Worm (Caenorhabditis elegans) whole organism, young adult: ENCODE data around the gene srx-46.
A peak's percentile ranks its signal among the peaks of the same experiment; 100 is the strongest.

Source experiments
- B0019.2 ChIP-seq: fragments of 200-800 bp; sonication (Bioruptor generic); conservative IDR thresholded peaks from 2 replicates; pipeline ENCODE4 v1.3.6; 2022; ENCODE audit warnings: missing genetic modification reagents, missing genetic modification characterization, missing compliant biosample characterization
- C17E4.6 ChIP-seq: fragments of 200-800 bp; sonication (Bioruptor generic); IDR thresholded peaks from 2 replicates; pipeline ENCODE4 v1.3.6; 2022; ENCODE audit warnings: missing genetic modification reagents, missing genetic modification characterization, missing compliant biosample characterization
- F39B2.1 ChIP-seq: fragments of 200-800 bp; sonication (Bioruptor generic); IDR thresholded peaks from 2 replicates; pipeline ENCODE4 v1.3.6; 2022; ENCODE audit warnings: missing genetic modification reagents, missing genetic modification characterization, missing compliant biosample characterization
- K11D2.4 ChIP-seq: fragments of 200-800 bp; sonication (Bioruptor generic); IDR thresholded peaks from 2 replicates; pipeline ENCODE4 v1.3.6; 2022; ENCODE audit warnings: missing genetic modification reagents, missing genetic modification characterization, missing compliant biosample characterization
- K12H6.12 ChIP-seq: fragments of 200-800 bp; sonication (Bioruptor generic); optimal IDR thresholded peaks from 2 replicates; lab custom pipeline; 2018; ENCODE audit warnings: mild to moderate bottlenecking, missing genetic modification characterization, missing compliant biosample characterization
- T07F8.4 ChIP-seq: sonication (generic microtip); optimal IDR thresholded peaks from 2 replicates; lab custom pipeline; 2016; ENCODE audit warnings: mild to moderate bottlenecking, missing genetic modification characterization, moderate library complexity, missing compliant biosample characterization
- T26A5.8 ChIP-seq: sonication (generic microtip); optimal IDR thresholded peaks from 2 replicates; lab custom pipeline; 2016; ENCODE audit warnings: missing genetic modification characterization, missing compliant biosample characterization
- Y53G8AR.9 ChIP-seq: fragments of 200-800 bp; sonication (Bioruptor generic); conservative IDR thresholded peaks from 2 replicates; pipeline ENCODE4 v1.3.6; 2022; ENCODE audit warnings: missing genetic modification reagents, missing genetic modification characterization, missing compliant biosample characterization
- Y67H2A.10 ChIP-seq: fragments of 200-800 bp; sonication (Bioruptor generic); conservative IDR thresholded peaks from 2 replicates; pipeline ENCODE4 v1.3.6; 2022; ENCODE audit warnings: missing genetic modification reagents, missing genetic modification characterization, missing compliant biosample characterization
- ama-1 ChIP-seq, 3 experiments: fragments of 150-350 bp in 1 of 3; sonication (generic microtip) in 2 of 3; optimal IDR thresholded peaks; 2 replicates each; lab custom pipeline; 2014 to 2018; ENCODE audit warnings: missing biosample characterization in 2 of 3, missing genetic modification characterization in 2 of 3, missing genetic modification reagents in 2 of 3
- aptf-2 ChIP-seq: fragments of 200-800 bp; sonication (Bioruptor generic); conservative IDR thresholded peaks from 2 replicates; pipeline ENCODE4 v1.3.6; 2022; ENCODE audit warnings: missing genetic modification reagents, missing genetic modification characterization, missing compliant biosample characterization
- aptf-3 ChIP-seq: fragments of 200-800 bp; sonication (Bioruptor generic); IDR thresholded peaks from 2 replicates; pipeline ENCODE4 v1.3.6; 2022; ENCODE audit warnings: missing genetic modification characterization, missing compliant biosample characterization
- bed-2 ChIP-seq: fragments of 200-800 bp; sonication (Bioruptor generic); IDR thresholded peaks from 2 replicates; pipeline ENCODE4 v1.3.6; 2022; ENCODE audit warnings: missing genetic modification reagents, missing genetic modification characterization, missing compliant biosample characterization
- cebp-1 ChIP-seq, 2 experiments: fragments of 200-800 bp in 1 of 2; sonication (Bioruptor generic) in 1 of 2; sonication (generic microtip) in 1 of 2; IDR thresholded peaks in 1 of 2; optimal IDR thresholded peaks in 1 of 2; 2 replicates each; pipeline versions ENCODE4 v1.3.6 to Lab custom; 2017 to 2022; ENCODE audit warnings: missing compliant biosample characterization in 2 of 2, missing genetic modification characterization in 2 of 2, mild to moderate bottlenecking in 1 of 2, missing genetic modification reagents in 1 of 2, moderate library complexity in 1 of 2
- cebp-2 ChIP-seq: fragments of 200-800 bp; sonication (Bioruptor generic); IDR thresholded peaks from 2 replicates; pipeline ENCODE4 v1.3.6; 2022; ENCODE audit warnings: missing genetic modification characterization, missing compliant biosample characterization
- ceh-40 ChIP-seq: fragments of 200-800 bp; sonication (Bioruptor generic); IDR thresholded peaks from 2 replicates; pipeline ENCODE4 v1.3.6; 2022; ENCODE audit warnings: missing genetic modification characterization, missing compliant biosample characterization
- ceh-79 ChIP-seq: sonication (generic microtip); optimal IDR thresholded peaks from 2 replicates; lab custom pipeline; 2017; ENCODE audit warnings: mild to moderate bottlenecking, missing genetic modification characterization, missing compliant biosample characterization
- ceh-91 ChIP-seq: fragments of 200-800 bp; sonication (Bioruptor generic); IDR thresholded peaks from 2 replicates; pipeline ENCODE4 v1.3.6; 2022; ENCODE audit warnings: missing genetic modification reagents, missing genetic modification characterization, missing compliant biosample characterization
- dpff-1 ChIP-seq: sonication (generic microtip); optimal IDR thresholded peaks from 2 replicates; lab custom pipeline; 2017; ENCODE audit warnings: mild to moderate bottlenecking, missing genetic modification characterization, missing compliant biosample characterization
- egl-18 ChIP-seq: fragments of 200-800 bp; sonication (Bioruptor generic); IDR thresholded peaks from 2 replicates; pipeline ENCODE4 v1.3.6; 2022; ENCODE audit warnings: missing genetic modification reagents, missing genetic modification characterization, missing compliant biosample characterization
- egl-44 ChIP-seq: fragments of 200-800 bp; sonication (Bioruptor generic); IDR thresholded peaks from 2 replicates; pipeline ENCODE4 v1.3.6; 2022; ENCODE audit warnings: missing genetic modification reagents, missing genetic modification characterization, missing compliant biosample characterization
- egrh-3 ChIP-seq: fragments of 200-800 bp; sonication (Bioruptor generic); IDR thresholded peaks from 2 replicates; pipeline ENCODE4 v1.3.6; 2022; ENCODE audit warnings: missing genetic modification reagents, missing genetic modification characterization, missing compliant biosample characterization
- fkh-3 ChIP-seq: sonication (generic microtip); optimal IDR thresholded peaks from 2 replicates; lab custom pipeline; 2016; ENCODE audit warnings: mild to moderate bottlenecking, missing genetic modification characterization, missing compliant biosample characterization
- hlh-26 ChIP-seq: fragments of 200-800 bp; sonication (Bioruptor generic); conservative IDR thresholded peaks from 2 replicates; pipeline ENCODE4 v1.3.6; 2022; ENCODE audit warnings: missing genetic modification reagents, missing genetic modification characterization, missing compliant biosample characterization
- lin-40 ChIP-seq: sonication (generic microtip); optimal IDR thresholded peaks from 2 replicates; lab custom pipeline; 2016; ENCODE audit warnings: missing genetic modification characterization, mild to moderate bottlenecking, missing compliant biosample characterization, missing genotype, missing genetic modification reagents
- lir-1 ChIP-seq: fragments of 200-800 bp; sonication (Bioruptor generic); conservative IDR thresholded peaks from 2 replicates; pipeline ENCODE4 v1.3.6; 2022; ENCODE audit warnings: missing genetic modification reagents, missing genetic modification characterization, missing compliant biosample characterization
- lsl-1 ChIP-seq: fragments of 200-800 bp; sonication (Bioruptor generic); optimal IDR thresholded peaks from 2 replicates; lab custom pipeline; 2018; ENCODE audit warnings: mild to moderate bottlenecking, missing genetic modification characterization, moderate library complexity, missing compliant biosample characterization
- lsy-27 ChIP-seq: sonication (generic microtip); optimal IDR thresholded peaks from 2 replicates; lab custom pipeline; 2017; ENCODE audit warnings: missing genetic modification characterization, mild to moderate bottlenecking, missing compliant biosample characterization, antibody characterized with exemption, missing genotype, borderline replicate concordance; ENCODE audit not compliant: insufficient read depth
- madf-6 ChIP-seq: fragments of 200-800 bp; sonication (Bioruptor generic); IDR thresholded peaks from 2 replicates; pipeline ENCODE4 v1.3.6; 2022; ENCODE audit warnings: missing genetic modification reagents, missing genetic modification characterization, missing compliant biosample characterization
- mcd-1 ChIP-seq: fragments of 200-800 bp; sonication (Bioruptor generic); IDR thresholded peaks from 2 replicates; pipeline ENCODE4 v1.3.6; 2022; ENCODE audit warnings: missing genetic modification reagents, missing genetic modification characterization, missing compliant biosample characterization
- mxl-1 ChIP-seq: sonication (generic microtip); optimal IDR thresholded peaks from 2 replicates; lab custom pipeline; 2016; ENCODE audit warnings: missing genetic modification characterization, missing compliant biosample characterization
- nfya-2 ChIP-seq: fragments of 200-800 bp; sonication (Bioruptor generic); IDR thresholded peaks from 2 replicates; pipeline ENCODE4 v1.3.6; 2022; ENCODE audit warnings: missing genetic modification reagents, missing genetic modification characterization, missing compliant biosample characterization
- nhr-179 ChIP-seq: sonication (generic microtip); optimal IDR thresholded peaks from 2 replicates; lab custom pipeline; 2016; ENCODE audit warnings: mild to moderate bottlenecking, missing genetic modification characterization, missing compliant biosample characterization
- pbrm-1 ChIP-seq: fragments of 200-800 bp; sonication (Bioruptor generic); IDR thresholded peaks from 2 replicates; pipeline ENCODE4 v1.3.6; 2022; ENCODE audit warnings: missing genetic modification reagents, missing genetic modification characterization, missing compliant biosample characterization
- pha-4 ChIP-seq: fragments of 150-350 bp; sonication (generic microtip); optimal IDR thresholded peaks from 2 replicates; lab custom pipeline; 2014; ENCODE audit warnings: missing biosample characterization, missing genetic modification reagents, missing genetic modification characterization
- repo-1 ChIP-seq: sonication (generic microtip); optimal IDR thresholded peaks from 2 replicates; lab custom pipeline; 2017; ENCODE audit warnings: mild to moderate bottlenecking, missing genetic modification characterization, missing compliant biosample characterization
- sdz-38 ChIP-seq: sonication (generic microtip); optimal IDR thresholded peaks from 2 replicates; lab custom pipeline; 2016; ENCODE audit warnings: missing genotype, missing genetic modification characterization, missing compliant biosample characterization
- sea-2 ChIP-seq: fragments of 200-800 bp; sonication (Bioruptor generic); IDR thresholded peaks from 2 replicates; pipeline ENCODE4 v1.3.6; 2022; ENCODE audit warnings: missing genetic modification characterization, missing compliant biosample characterization
- snpc-1.1 ChIP-seq: sonication (generic microtip); optimal IDR thresholded peaks from 2 replicates; lab custom pipeline; 2017; ENCODE audit warnings: missing genetic modification characterization, mild to moderate bottlenecking, missing compliant biosample characterization, antibody characterized with exemption, moderate library complexity, missing genotype, missing genetic modification reagents; ENCODE audit not compliant: insufficient read depth
- somi-1 ChIP-seq: fragments of 200-800 bp; sonication (Bioruptor generic); optimal IDR thresholded peaks from 2 replicates; lab custom pipeline; 2018; ENCODE audit warnings: mild to moderate bottlenecking, missing genetic modification characterization, missing compliant biosample characterization
- tlf-1 ChIP-seq: fragments of 200-800 bp; sonication (Bioruptor generic); optimal IDR thresholded peaks from 2 replicates; lab custom pipeline; 2018; ENCODE audit warnings: mild to moderate bottlenecking, missing genetic modification characterization, missing compliant biosample characterization
- zfh-2 ChIP-seq: fragments of 200-800 bp; sonication (Bioruptor generic); conservative IDR thresholded peaks from 2 replicates; pipeline ENCODE4 v1.3.6; 2022; ENCODE audit warnings: missing genetic modification reagents, missing genetic modification characterization, missing compliant biosample characterization
- ztf-22 ChIP-seq: fragments of 200-800 bp; sonication (Bioruptor generic); optimal IDR thresholded peaks from 2 replicates; lab custom pipeline; 2018; ENCODE audit warnings: mild to moderate bottlenecking, missing genetic modification characterization, moderate library complexity, missing compliant biosample characterization
- ztf-25 ChIP-seq: fragments of 200-800 bp; sonication (Bioruptor generic); IDR thresholded peaks from 2 replicates; pipeline ENCODE4 v1.3.6; 2022; ENCODE audit warnings: missing genetic modification reagents, missing genetic modification characterization, missing compliant biosample characterization
- ztf-26 ChIP-seq: sonication (generic microtip); optimal IDR thresholded peaks from 2 replicates; lab custom pipeline; 2017; ENCODE audit warnings: missing genetic modification characterization, missing compliant biosample characterization
- ztf-28 ChIP-seq: fragments of 200-800 bp; sonication (Bioruptor generic); IDR thresholded peaks from 2 replicates; pipeline ENCODE4 v1.3.6; 2022; ENCODE audit warnings: missing genetic modification reagents, missing genetic modification characterization, missing compliant biosample characterization
- ztf-3 ChIP-seq: fragments of 200-800 bp; sonication (Bioruptor generic); optimal IDR thresholded peaks from 2 replicates; lab custom pipeline; 2018; ENCODE audit warnings: mild to moderate bottlenecking, missing genetic modification characterization, missing compliant biosample characterization

Gene srx-46

DNA sequence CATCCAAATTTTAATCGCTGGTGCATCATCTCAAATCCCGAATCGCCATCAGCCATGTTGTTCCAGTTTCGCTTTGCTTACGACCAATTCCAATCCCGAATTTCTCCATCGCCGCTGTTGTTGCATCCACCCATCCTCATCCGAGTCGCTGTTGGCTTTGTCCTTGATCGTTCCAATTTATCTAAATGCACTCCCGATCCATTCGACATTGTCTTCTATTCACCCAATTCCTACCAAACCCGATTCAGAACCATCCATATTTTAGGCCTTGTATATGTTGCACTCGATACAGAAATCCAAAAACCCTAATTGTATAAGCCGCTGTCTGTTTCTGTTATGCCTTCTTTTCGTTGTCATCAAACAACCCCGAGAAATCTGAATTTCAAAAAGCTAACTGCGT is 12.7 kb upstream of the srx-46 start (continued):
- no peak for TF ChIP-seq nhr-179 (tag; lab: Kevin White, UChicago)
- no peak for TF ChIP-seq lin-40 (tag; lab: Kevin White, UChicago)
- peak; percentile 65; the same call in 1 of the 2 replicates for TF ChIP-seq sea-2
- TF ChIP-seq ztf-22, result no peak
- peak; percentile 32; the same call in 1 of the 2 replicates for TF ChIP-seq B0019.2 (GFP tag; lab: Robert Waterston, UW)
- no peak for TF ChIP-seq pha-4
- no peak for TF ChIP-seq somi-1 (GFP tag; lab: Kevin White, UChicago)
- peak; percentile 81 for TF ChIP-seq nfya-2 (GFP tag; lab: Robert Waterston, UW)
- no peak for TF ChIP-seq ztf-26 (tag; lab: Kevin White, UChicago)
- TF ChIP-seq lsy-27 (tag; lab: Kevin White, UChicago), result no peak
- TF ChIP-seq bed-2 (GFP tag; lab: Robert Waterston, UW), result no peak
- TF ChIP-seq K11D2.4 (GFP tag; lab: Robert Waterston, UW), result peak; percentile 87
- peak; percentile 54; the same call in 1 of the 2 replicates for TF ChIP-seq C17E4.6 (GFP tag; lab: Robert Waterston, UW)
- TF ChIP-seq hlh-26, result no peak
- TF ChIP-seq ceh-40 (GFP tag; lab: Robert Waterston, UW), result peak; percentile 75
- TF ChIP-seq madf-6, result peak; percentile 61
- TF ChIP-seq K12H6.12, result peak; percentile 8
- TF ChIP-seq snpc-1.1, result no peak
- TF ChIP-seq Y53G8AR.9 (GFP tag; lab: Robert Waterston, UW), result peak; percentile 96
- peak; percentile 23 for TF ChIP-seq mxl-1 (tag; lab: Kevin White, UChicago)
- no peak for TF ChIP-seq ama-1 (optimal IDR thresholded peaks at IDR 0.05; lab: Kevin White, UChicago)
- TF ChIP-seq ama-1 (GFP tag; optimal IDR thresholded peaks at IDR 0.05; lab: Kevin White, UChicago), result no peak
- peak; percentile 52 for TF ChIP-seq ceh-79
- peak; percentile 59; the same call in 1 of the 2 replicates for TF ChIP-seq ceh-91 (GFP tag; lab: Robert Waterston, UW)
- TF ChIP-seq zfh-2 (GFP tag; lab: Robert Waterston, UW), result 0 out of 2 replicates have a peak, but pooled peaks have one; percentile 4
- TF ChIP-seq egrh-3 (GFP tag; lab: Robert Waterston, UW), result no peak
- TF ChIP-seq mcd-1 (GFP tag; lab: Robert Waterston, UW), result peak; percentile 49; the same call in 1 of the 2 replicates
- no peak for TF ChIP-seq lir-1 (GFP tag; lab: Robert Waterston, UW)
- TF ChIP-seq pbrm-1, result peak; percentile 80
- peak; percentile 75 for TF ChIP-seq repo-1 (tag; lab: Kevin White, UChicago)
- TF ChIP-seq T07F8.4, result no peak
- TF ChIP-seq cebp-1 (GFP tag; IDR thresholded peaks at IDR 0.05; lab: Robert Waterston, UW), result peak; percentile 70
- peak; percentile 62 for TF ChIP-seq cebp-1 (tag; optimal IDR thresholded peaks at IDR 0.05; lab: Kevin White, UChicago)
- TF ChIP-seq tlf-1 (GFP tag; lab: Kevin White, UChicago), result peak; percentile 47
- no peak for TF ChIP-seq sdz-38 (tag; lab: Kevin White, UChicago)
- TF ChIP-seq fkh-3, result no peak
- TF ChIP-seq aptf-3 (GFP tag; lab: Robert Waterston, UW), result 0 out of 2 replicates have a peak, but pooled peaks have one; percentile 11
- TF ChIP-seq ztf-28 (GFP tag; lab: Robert Waterston, UW), result peak; percentile 28; the same call in 1 of the 2 replicates
- TF ChIP-seq Y67H2A.10 (GFP tag; lab: Robert Waterston, UW), result 0 out of 2 replicates have a peak, but pooled peaks have one; percentile 24
- peak; percentile 50; the same call in 1 of the 2 replicates for TF ChIP-seq F39B2.1 (GFP tag; lab: Robert Waterston, UW)
- TF ChIP-seq egl-18 (GFP tag; lab: Robert Waterston, UW), result no peak
- TF ChIP-seq T26A5.8, result no peak
- TF ChIP-seq aptf-2 (GFP tag; lab: Robert Waterston, UW), result 0 out of 2 replicates have a peak, but pooled peaks have one; percentile 27
- TF ChIP-seq dpff-1, result no peak
- TF ChIP-seq ztf-3 (GFP tag; lab: Kevin White, UChicago), result no peak
- TF ChIP-seq cebp-2 (GFP tag; lab: Robert Waterston, UW), result peak; percentile 97
- TF ChIP-seq ztf-25 (GFP tag; lab: Robert Waterston, UW), result peak; percentile 70; the same call in 1 of the 2 replicates
- TF ChIP-seq lsl-1, result no peak
- peak; percentile 72; the same call in 1 of the 2 replicates for TF ChIP-seq egl-44 (GFP tag; lab: Robert Waterston, UW)
